Worm (Caenorhabditis elegans) whole organism, L1 larva: ENCODE measurements around the gene C35C5.9.

ENCODE experiments used
- C34B4.2 ChIP-seq: sonication (generic microtip); optimal IDR thresholded peaks from 2 replicates; lab custom pipeline; 2017; ENCODE audit warnings: mild to moderate bottlenecking, missing genetic modification characterization, missing compliant biosample characterization
- ces-1 ChIP-seq: fragments of 150-350 bp; optimal IDR thresholded peaks from 2 replicates; lab custom pipeline; 2014; ENCODE audit warnings: missing biosample characterization, missing genetic modification reagents, missing genetic modification characterization
- hpl-2 ChIP-seq: fragments of 150-350 bp; optimal IDR thresholded peaks from 2 replicates; lab custom pipeline; 2014; ENCODE audit warnings: missing biosample characterization, missing genetic modification reagents, missing genetic modification characterization
- lsy-2 ChIP-seq, 2 experiments: fragments of 150-350 bp; optimal IDR thresholded peaks; 2 replicates each; lab custom pipeline; 2014; ENCODE audit warnings: missing biosample characterization in 2 of 2, missing genetic modification characterization in 2 of 2
- pqm-1 ChIP-seq: sonication (generic microtip); optimal IDR thresholded peaks from 3 replicates; lab custom pipeline; 2017; ENCODE audit warnings: missing biosample characterization, missing genetic modification characterization
- sox-4 ChIP-seq: sonication (generic microtip); optimal IDR thresholded peaks from 2 replicates; lab custom pipeline; 2016; ENCODE audit warnings: missing genetic modification characterization, missing compliant biosample characterization
- sptf-1 ChIP-seq: fragments of 150-350 bp; optimal IDR thresholded peaks from 2 replicates; lab custom pipeline; 2014; ENCODE audit warnings: missing biosample characterization, missing genetic modification characterization
- unc-30 ChIP-seq: sonication (generic microtip); optimal IDR thresholded peaks from 2 replicates; lab custom pipeline; 2017; ENCODE audit warnings: missing biosample characterization, missing genetic modification characterization

DNA sequence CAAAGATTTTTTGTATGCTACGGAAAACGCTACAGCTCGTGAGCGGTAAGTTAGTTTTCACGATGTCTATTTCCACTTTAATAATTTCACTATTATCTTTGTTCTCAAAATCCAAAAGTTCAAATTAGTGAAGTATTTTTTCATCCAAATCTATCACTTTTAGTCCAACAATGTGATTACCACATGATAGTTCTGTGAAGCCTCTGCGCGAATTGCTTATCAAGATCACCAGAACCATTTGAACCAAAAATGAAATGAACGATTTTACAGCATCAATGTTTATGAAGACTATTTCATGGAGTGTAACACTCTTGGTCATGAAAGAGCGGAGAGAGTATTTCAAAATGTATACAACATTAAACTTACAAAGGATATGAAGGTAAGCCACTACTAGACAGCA is 1.9 kb upstream of the C35C5.9 start:
- no peak for TF ChIP-seq sox-4 (tag; lab: Kevin White, UChicago)
- TF ChIP-seq ces-1 = no peak
- TF ChIP-seq pqm-1 (tag; lab: Kevin White, UChicago) = no peak
- no peak for TF ChIP-seq hpl-2
- TF ChIP-seq lsy-2 (tag; optimal IDR thresholded peaks at IDR 0.05; lab: Kevin White, UChicago) = no peak
- no peak for TF ChIP-seq C34B4.2
- no peak for TF ChIP-seq unc-30 (tag; lab: Kevin White, UChicago)
- no peak for TF ChIP-seq sptf-1 (tag; lab: Kevin White, UChicago)
